Worm (Caenorhabditis elegans) whole organism, early embryonic: ENCODE results near the gene twk-24.

ENCODE experiments used
- aly-1 ChIP-seq: sonication (generic microtip); optimal IDR thresholded peaks from 2 replicates; lab custom pipeline; 2016; ENCODE audit warnings: missing genetic modification characterization, missing compliant biosample characterization
- ama-1 ChIP-seq: fragments of 150-350 bp; optimal IDR thresholded peaks from 2 replicates; lab custom pipeline; 2014
- ceh-36 ChIP-seq: sonication (generic microtip); optimal IDR thresholded peaks from 2 replicates; lab custom pipeline; 2016; ENCODE audit warnings: missing genetic modification characterization, inconsistent platforms, missing compliant biosample characterization
- hmbx-1 ChIP-seq: sonication (generic microtip); optimal IDR thresholded peaks from 2 replicates; lab custom pipeline; 2016; ENCODE audit warnings: mild to moderate bottlenecking, missing genetic modification characterization, missing compliant biosample characterization
- hmg-4 ChIP-seq: fragments of 200-800 bp; sonication (Bioruptor generic); optimal IDR thresholded peaks from 2 replicates; lab custom pipeline; 2018; ENCODE audit warnings: mild to moderate bottlenecking, missing genetic modification characterization, missing compliant biosample characterization
- pes-1 ChIP-seq: fragments of 200-800 bp; sonication (Bioruptor generic); IDR thresholded peaks from 2 replicates; pipeline ENCODE4 v1.3.6; 2022; ENCODE audit warnings: missing genetic modification reagents, missing genetic modification characterization, missing compliant biosample characterization
- scrt-1 ChIP-seq: fragments of 200-800 bp; sonication (Bioruptor generic); IDR thresholded peaks from 2 replicates; pipeline ENCODE4 v1.3.6; 2022; ENCODE audit warnings: missing genetic modification characterization, missing compliant biosample characterization
- sea-1 ChIP-seq: fragments of 200-800 bp; sonication (Bioruptor generic); conservative IDR thresholded peaks from 2 replicates; pipeline ENCODE4 v1.3.6; 2022; ENCODE audit warnings: missing genetic modification characterization, missing compliant biosample characterization
- tbx-11 ChIP-seq: fragments of 200-800 bp; sonication (Bioruptor generic); IDR thresholded peaks from 2 replicates; pipeline ENCODE4 v1.3.6; 2022; ENCODE audit warnings: missing genetic modification characterization, missing compliant biosample characterization

ce11 chrV:12296794-12297193, 27.7 kb upstream of the twk-24 start:
- no peak for TF ChIP-seq ceh-36
- TF ChIP-seq tbx-11 (GFP tag; lab: Robert Waterston, UW): no peak
- TF ChIP-seq hmg-4 (GFP tag; lab: Kevin White, UChicago): no peak
- TF ChIP-seq ama-1 (lab: Kevin White, UChicago): no peak
- TF ChIP-seq scrt-1 (GFP tag; lab: Robert Waterston, UW): no peak
- TF ChIP-seq sea-1: no peak
- no peak for TF ChIP-seq aly-1 (tag; lab: Kevin White, UChicago)
- TF ChIP-seq hmbx-1: no peak
- no peak for TF ChIP-seq pes-1 (GFP tag; lab: Robert Waterston, UW)
